Fruit fly (Drosophila melanogaster): ENCODE results near the gene Naa40.

Naa40 gene

dm6 chr3R:29763154-29763553 is 38.4 kb upstream of the Naa40 start (continued):
- peak; percentile 54 for TF ChIP-seq Sox102F (GFP tag; optimal IDR thresholded peaks at IDR 0.05)
- no peak for TF ChIP-seq pho (GFP tag; optimal IDR thresholded peaks at IDR 0.05)
- TF ChIP-seq CG2889 (GFP tag; IDR thresholded peaks at IDR 0.05): no peak
- peak; percentile 42 for TF ChIP-seq CG2712 (tag; optimal IDR thresholded peaks at IDR 0.05)
- TF ChIP-seq ranshi (GFP tag; IDR thresholded peaks at IDR 0.05): peak; percentile 30; the same call in 1 of the 2 replicates
- TF ChIP-seq Ssrp (tag; optimal IDR thresholded peaks at IDR 0.05): peak; percentile 8
- peak; percentile 34 for TF ChIP-seq dmrt11E (tag; optimal IDR thresholded peaks at IDR 0.05)
- TF ChIP-seq repo (GFP tag; optimal IDR thresholded peaks at IDR 0.05): peak; percentile 17
- TF ChIP-seq Six4 (GFP tag; optimal IDR thresholded peaks at IDR 0.05): no peak
- TF ChIP-seq CG9609 (GFP tag; optimal IDR thresholded peaks at IDR 0.05): peak; percentile 32
- TF ChIP-seq nerfin-2 (GFP tag; IDR thresholded peaks at IDR 0.05; ENCODE audit: partially characterized antibody): no peak
- TF ChIP-seq C15 (GFP tag; IDR thresholded peaks at IDR 0.05): 0 out of 3 replicates have a peak, but pooled peaks have one; percentile 40
- no peak for TF ChIP-seq odd (GFP tag; optimal IDR thresholded peaks at IDR 0.05)
- peak; percentile 19 for TF ChIP-seq Oli (tag; optimal IDR thresholded peaks at IDR 0.05)
- peak; percentile 46 for TF ChIP-seq tin (GFP tag; optimal IDR thresholded peaks at IDR 0.05)
- no peak for TF ChIP-seq Atf-2 (GFP tag; optimal IDR thresholded peaks at IDR 0.05)
- peak; percentile 40 for TF ChIP-seq CG17359 (tag; optimal IDR thresholded peaks at IDR 0.05)
- TF ChIP-seq CG10267 (tag; optimal IDR thresholded peaks at IDR 0.05): peak; percentile 12
- no peak for TF ChIP-seq wor (GFP tag; IDR thresholded peaks at IDR 0.05)
- TF ChIP-seq onecut (GFP tag; IDR thresholded peaks at IDR 0.05): no peak
- no peak for TF ChIP-seq Sry-β (GFP tag; optimal IDR thresholded peaks at IDR 0.05)
- no peak for TF ChIP-seq CG4617 (GFP tag; optimal IDR thresholded peaks at IDR 0.05; ENCODE audit: borderline replicate concordance)
- TF ChIP-seq CG14441 (GFP tag; IDR thresholded peaks at IDR 0.05): 0 out of 2 replicates have a peak, but pooled peaks have one; percentile 21
- no peak for TF ChIP-seq unc-4 (GFP tag; IDR thresholded peaks at IDR 0.05; ENCODE audit: partially characterized antibody)
- no peak for TF ChIP-seq lola (GFP tag; optimal IDR thresholded peaks at IDR 0.05)
- TF ChIP-seq Sry-δ (GFP tag; optimal IDR thresholded peaks at IDR 0.05): no peak
- peak; percentile 52; the same call in 1 of the 2 replicates for TF ChIP-seq Ptx1 (GFP tag; IDR thresholded peaks at IDR 0.05)
- no peak for TF ChIP-seq amos (GFP tag; IDR thresholded peaks at IDR 0.05; ENCODE audit: partially characterized antibody)
- TF ChIP-seq CG13894 (tag; optimal IDR thresholded peaks at IDR 0.05): no peak
- TF ChIP-seq Trl (optimal IDR thresholded peaks at IDR 0.05): no peak
- no peak for TF ChIP-seq Trl (GFP tag; optimal IDR thresholded peaks at IDR 0.05)
- TF ChIP-seq prd (optimal IDR thresholded peaks at IDR 0.05): no peak
- TF ChIP-seq prd (GFP tag; IDR thresholded peaks at IDR 0.05): peak; percentile 73
- no peak for TF ChIP-seq CG14050 (GFP tag; IDR thresholded peaks at IDR 0.05)
- TF ChIP-seq CG18599 (GFP tag; optimal IDR thresholded peaks at IDR 0.05): peak; percentile 21
- peak; percentile 25 for TF ChIP-seq CG2678 (tag; optimal IDR thresholded peaks at IDR 0.05)
- TF ChIP-seq CG7928 (GFP tag; optimal IDR thresholded peaks at IDR 0.05): no peak
- peak; percentile 55 for TF ChIP-seq row (GFP tag; IDR thresholded peaks at IDR 0.05)
- TF ChIP-seq fd96Cb (tag; optimal IDR thresholded peaks at IDR 0.05): peak; percentile 33
- peak; percentile 55 for TF ChIP-seq CG1603 (tag; optimal IDR thresholded peaks at IDR 0.05)
- no peak for TF ChIP-seq psq (GFP tag; optimal IDR thresholded peaks at IDR 0.05)
- TF ChIP-seq CG3726 (GFP tag; IDR thresholded peaks at IDR 0.05): no peak
- no peak for TF ChIP-seq fd3F (GFP tag; optimal IDR thresholded peaks at IDR 0.05)
- peak; percentile 7 to 8 for TF ChIP-seq Pdp1 (GFP tag; optimal IDR thresholded peaks at IDR 0.05)
- TF ChIP-seq CG10431 (GFP tag; optimal IDR thresholded peaks at IDR 0.05): no peak
